Fruit fly (Drosophila melanogaster): ENCODE measurements around the gene Sry-delta.

The Sry-delta gene

dm6 chr3R:30039494-30039893 lies 3.6 kb upstream of the Sry-delta start, which contains the start of the genes janA, Sry-alpha and Sry-beta (continued):
- TF ChIP-seq prd (optimal IDR thresholded peaks at IDR 0.05): no peak
- TF ChIP-seq prd (GFP tag; IDR thresholded peaks at IDR 0.05): peak; percentile 10; the same call in 1 of the 3 replicates
- no peak for TF ChIP-seq cato (GFP tag; optimal IDR thresholded peaks at IDR 0.05; ENCODE audit: borderline replicate concordance)
- TF ChIP-seq Neu2 (GFP tag; optimal IDR thresholded peaks at IDR 0.05; ENCODE audit: borderline replicate concordance): no peak
- no peak for TF ChIP-seq Sox102F (GFP tag; optimal IDR thresholded peaks at IDR 0.05)
- TF ChIP-seq Myb (GFP tag; optimal IDR thresholded peaks at IDR 0.05): peak; percentile 29
- no peak for TF ChIP-seq exex (tag; optimal IDR thresholded peaks at IDR 0.05)
- TF ChIP-seq Taf1 (GFP tag; IDR thresholded peaks at IDR 0.05): no peak
- TF ChIP-seq Kr (GFP tag; optimal IDR thresholded peaks at IDR 0.05): no peak
- no peak for TF ChIP-seq abd-A (tag; optimal IDR thresholded peaks at IDR 0.05)
- no peak for TF ChIP-seq Ravus (GFP tag; IDR thresholded peaks at IDR 0.05)
- no peak for TF ChIP-seq jigr1 (GFP tag; IDR thresholded peaks at IDR 0.05)
- peak; percentile 99 for TF ChIP-seq ato (GFP tag; IDR thresholded peaks at IDR 0.05; ENCODE audit: partially characterized antibody)
- TF ChIP-seq az2 (GFP tag; optimal IDR thresholded peaks at IDR 0.05): no peak
- no peak for TF ChIP-seq Hmx (GFP tag; optimal IDR thresholded peaks at IDR 0.05)
- peak; percentile 100 for TF ChIP-seq CG34224 (GFP tag; IDR thresholded peaks at IDR 0.05; ENCODE audit: partially characterized antibody)
- TF ChIP-seq mld (GFP tag; IDR thresholded peaks at IDR 0.05; ENCODE audit: partially characterized antibody): peak; percentile 96
- no peak for TF ChIP-seq D (optimal IDR thresholded peaks at IDR 0.05)
- no peak for TF ChIP-seq D (GFP tag; optimal IDR thresholded peaks at IDR 0.05)
- no peak for TF ChIP-seq cad (GFP tag; optimal IDR thresholded peaks at IDR 0.05)
- peak; percentile 99 for TF ChIP-seq inv (GFP tag; IDR thresholded peaks at IDR 0.05; ENCODE audit: partially characterized antibody)
- TF ChIP-seq ro (GFP tag; IDR thresholded peaks at IDR 0.05): no peak
- TF ChIP-seq hbn (GFP tag; IDR thresholded peaks at IDR 0.05; ENCODE audit: partially characterized antibody): peak; percentile 99
- no peak for TF ChIP-seq CG10543 (GFP tag; optimal IDR thresholded peaks at IDR 0.05)
- TF ChIP-seq Jarid2 (GFP tag; optimal IDR thresholded peaks at IDR 0.05): no peak
- TF ChIP-seq kni (GFP tag; optimal IDR thresholded peaks at IDR 0.05): no peak
- peak; percentile 100 for TF ChIP-seq sna (GFP tag; IDR thresholded peaks at IDR 0.05; ENCODE audit: partially characterized antibody)
- no peak for TF ChIP-seq CG7839 (tag; optimal IDR thresholded peaks at IDR 0.05)
- no peak for TF ChIP-seq Camta (GFP tag; optimal IDR thresholded peaks at IDR 0.05)
- peak; percentile 62 for TF ChIP-seq CG10267 (tag; optimal IDR thresholded peaks at IDR 0.05)
- no peak for TF ChIP-seq CG2202 (tag; optimal IDR thresholded peaks at IDR 0.05)
- no peak for TF ChIP-seq ems (GFP tag; optimal IDR thresholded peaks at IDR 0.05)
- TF ChIP-seq lilli (GFP tag; optimal IDR thresholded peaks at IDR 0.05): peak; percentile 56
- TF ChIP-seq vnd (GFP tag; IDR thresholded peaks at IDR 0.05; ENCODE audit: partially characterized antibody): peak; percentile 100
- TF ChIP-seq CG12744 (GFP tag; optimal IDR thresholded peaks at IDR 0.05): no peak
- no peak for TF ChIP-seq Drgx (GFP tag; IDR thresholded peaks at IDR 0.05)
- peak; percentile 99 for TF ChIP-seq HLH4C (GFP tag; IDR thresholded peaks at IDR 0.05; ENCODE audit: partially characterized antibody)
- TF ChIP-seq stwl (tag; optimal IDR thresholded peaks at IDR 0.05): peak; percentile 77
- TF ChIP-seq CG6689 (GFP tag; IDR thresholded peaks at IDR 0.05): no peak
- TF ChIP-seq CG14965 (GFP tag; optimal IDR thresholded peaks at IDR 0.05; ENCODE audit: borderline replicate concordance): no peak
- TF ChIP-seq CG17829 (tag; optimal IDR thresholded peaks at IDR 0.05): peak; percentile 63
- TF ChIP-seq CG8944 (GFP tag; optimal IDR thresholded peaks at IDR 0.05): no peak
- no peak for TF ChIP-seq CG7357 (GFP tag; IDR thresholded peaks at IDR 0.05)
- TF ChIP-seq aop (GFP tag; IDR thresholded peaks at IDR 0.05): no peak
- TF ChIP-seq CG4360 (GFP tag; IDR thresholded peaks at IDR 0.05): no peak; the same call in 1 of the 2 replicates
- no peak for TF ChIP-seq rib (GFP tag; IDR thresholded peaks at IDR 0.05)
- TF ChIP-seq corto (GFP tag; optimal IDR thresholded peaks at IDR 0.05): no peak
- no peak for TF ChIP-seq Side (GFP tag; optimal IDR thresholded peaks at IDR 0.05)
- no peak for TF ChIP-seq CG1792 (GFP tag; optimal IDR thresholded peaks at IDR 0.05)
- TF ChIP-seq run (tag; optimal IDR thresholded peaks at IDR 0.05): no peak
- TF ChIP-seq slbo (GFP tag; IDR thresholded peaks at IDR 0.05): peak; percentile 24; the same call in 1 of the 2 replicates
